Fruit fly (Drosophila melanogaster) whole organism, embryonic: Measurements from ENCODE around the gene CG8369.
A peak's percentile ranks its signal among the peaks of the same experiment; 100 is the strongest.

Experiments used
- Ada2b ChIP-seq: fragments of 200-800 bp; sonication (Bioruptor generic); IDR thresholded peaks from 2 replicates; pipeline ENCODE4 v1.3.6; 2022; ENCODE audit warnings: missing biosample characterization, missing genetic modification characterization
- Bgb ChIP-seq: fragments of 200-800 bp; sonication (Bioruptor generic); IDR thresholded peaks from 2 replicates; pipeline ENCODE4 v1.3.6; 2022; ENCODE audit warnings: missing biosample characterization, missing genetic modification characterization; ENCODE audit not compliant: partially characterized antibody
- C15 ChIP-seq: fragments of 200-800 bp; sonication (Bioruptor generic); IDR thresholded peaks from 3 replicates; pipeline ENCODE4 v1.3.6; 2022; ENCODE audit warnings: missing biosample characterization, missing genetic modification characterization
- CG10543 ChIP-seq: fragments of 200-800 bp; sonication (Bioruptor generic); optimal IDR thresholded peaks from 3 replicates; lab custom pipeline; 2017; ENCODE audit warnings: missing biosample characterization, mild to moderate bottlenecking, missing genetic modification characterization, moderate library complexity
- CG12155 ChIP-seq: fragments of 200-800 bp; sonication (Bioruptor generic); optimal IDR thresholded peaks from 3 replicates; lab custom pipeline; 2016; ENCODE audit warnings: missing biosample characterization, missing genetic modification characterization
- CG12236 ChIP-seq: fragments of 200-800 bp; sonication (Bioruptor generic); optimal IDR thresholded peaks from 2 replicates; lab custom pipeline; 2016; ENCODE audit warnings: missing biosample characterization, missing genetic modification characterization
- CG14050 ChIP-seq: fragments of 200-800 bp; sonication (Bioruptor generic); IDR thresholded peaks from 3 replicates; pipeline ENCODE4 v1.3.6; 2022; ENCODE audit warnings: missing biosample characterization, missing genetic modification characterization
- CG15269 ChIP-seq: fragments of 200-800 bp; sonication (Bioruptor generic); optimal IDR thresholded peaks from 2 replicates; lab custom pipeline; 2018; ENCODE audit warnings: missing biosample characterization, mild to moderate bottlenecking, missing genetic modification characterization, moderate library complexity
- CG16813 ChIP-seq: fragments of 200-800 bp; sonication (Bioruptor generic); IDR thresholded peaks from 3 replicates; pipeline ENCODE4 v1.3.6; 2022; ENCODE audit warnings: missing biosample characterization, missing genetic modification characterization; ENCODE audit not compliant: partially characterized antibody
- CG17328 ChIP-seq: fragments of 200-800 bp; sonication (Bioruptor generic); IDR thresholded peaks from 2 replicates; pipeline ENCODE4 v1.3.6; 2022; ENCODE audit warnings: missing biosample characterization, missing genetic modification characterization
- CG17359 ChIP-seq: fragments of 200-800 bp; sonication (Bioruptor generic); optimal IDR thresholded peaks from 3 replicates; lab custom pipeline; 2018; ENCODE audit warnings: missing biosample characterization, mild to moderate bottlenecking, missing genetic modification characterization, moderate library complexity
- CG1832 ChIP-seq: fragments of 200-800 bp; sonication (Bioruptor generic); optimal IDR thresholded peaks from 2 replicates; lab custom pipeline; 2017; ENCODE audit warnings: missing biosample characterization, mild to moderate bottlenecking, missing genetic modification characterization, inconsistent platforms
- CG18599 ChIP-seq: fragments of 200-800 bp; sonication (Bioruptor generic); optimal IDR thresholded peaks from 3 replicates; lab custom pipeline; 2017; ENCODE audit warnings: missing biosample characterization, missing genetic modification characterization, mild to moderate bottlenecking, moderate library complexity, missing genetic modification reagents
- CG2116 ChIP-seq: fragments of 200-800 bp; sonication (Bioruptor generic); optimal IDR thresholded peaks from 3 replicates; lab custom pipeline; 2018; ENCODE audit warnings: missing biosample characterization, mild to moderate bottlenecking, missing genetic modification characterization
- CG2889 ChIP-seq: fragments of 200-800 bp; sonication (Bioruptor generic); IDR thresholded peaks from 3 replicates; pipeline ENCODE4 v1.3.6; 2022; ENCODE audit warnings: missing biosample characterization, missing genetic modification characterization
- CG43689 ChIP-seq: fragments of 200-800 bp; sonication (Bioruptor generic); IDR thresholded peaks from 2 replicates; pipeline ENCODE4 v1.3.6; 2022; ENCODE audit warnings: missing biosample characterization, missing genetic modification characterization
- CG4424 ChIP-seq: fragments of 200-800 bp; sonication (Bioruptor generic); optimal IDR thresholded peaks from 3 replicates; lab custom pipeline; 2016; ENCODE audit warnings: missing biosample characterization, missing genetic modification characterization
- CG5180 ChIP-seq: fragments of 200-800 bp; sonication (Bioruptor generic); optimal IDR thresholded peaks from 3 replicates; lab custom pipeline; 2017; ENCODE audit warnings: missing biosample characterization, missing genetic modification characterization, mild to moderate bottlenecking, moderate library complexity, missing genetic modification reagents
- CG6765 ChIP-seq: fragments of 200-800 bp; sonication (Bioruptor generic); optimal IDR thresholded peaks from 3 replicates; lab custom pipeline; 2017; ENCODE audit warnings: missing biosample characterization, mild to moderate bottlenecking, missing genetic modification characterization
- CG7963 ChIP-seq: fragments of 200-800 bp; sonication (Bioruptor generic); IDR thresholded peaks from 3 replicates; pipeline ENCODE4 v1.3.6; 2022; ENCODE audit warnings: missing biosample characterization, missing genetic modification characterization; ENCODE audit not compliant: partially characterized antibody
- CG8290 ChIP-seq, 3 experiments: fragments of 200-800 bp; sonication (Bioruptor generic); optimal IDR thresholded peaks; 2 replicates each; lab custom pipeline; 2016 to 2019; ENCODE audit warnings: missing biosample characterization in 3 of 3, missing genetic modification characterization in 3 of 3, mild to moderate bottlenecking in 2 of 3, moderate library complexity in 1 of 3
- D ChIP-seq, 2 experiments: fragments of 200-800 bp in 1 of 2; fragments of >200 bp in 1 of 2; sonication (Bioruptor generic) in 1 of 2; optimal IDR thresholded peaks; 2 replicates in 1 of 2; 3 replicates in 1 of 2; lab custom pipeline; 2017; ENCODE audit warnings: mild to moderate bottlenecking in 1 of 2, missing biosample characterization in 1 of 2, missing genetic modification characterization in 1 of 2, missing genetic modification reagents in 1 of 2
- Doc3 ChIP-seq: fragments of 200-800 bp; sonication (Bioruptor generic); IDR thresholded peaks from 3 replicates; pipeline ENCODE4 v1.3.6; 2022; ENCODE audit warnings: missing biosample characterization, missing genetic modification characterization; ENCODE audit not compliant: partially characterized antibody
- ERR ChIP-seq: fragments of 200-800 bp; sonication (Bioruptor generic); optimal IDR thresholded peaks from 2 replicates; lab custom pipeline; 2016; ENCODE audit warnings: missing biosample characterization, missing genetic modification characterization
- Ets65A ChIP-seq: fragments of 200-800 bp; sonication (Bioruptor generic); peaks from one replicate; lab custom pipeline; 2016; ENCODE audit warnings: missing biosample characterization, missing genetic modification characterization
- Gsc ChIP-seq: fragments of 200-800 bp; sonication (Bioruptor generic); IDR thresholded peaks from 2 replicates; pipeline ENCODE4 v1.3.6; 2022; ENCODE audit warnings: missing biosample characterization, missing genetic modification characterization
- Gug ChIP-seq: fragments of 200-800 bp; sonication (Bioruptor generic); IDR thresholded peaks from 4 replicates; pipeline ENCODE4 v1.3.6; 2022; ENCODE audit warnings: missing biosample characterization, missing genetic modification characterization
- Hand ChIP-seq: fragments of 200-800 bp; sonication (Bioruptor generic); optimal IDR thresholded peaks from 2 replicates; lab custom pipeline; 2017; ENCODE audit warnings: mild to moderate bottlenecking, missing biosample characterization, missing genetic modification reagents, missing genetic modification characterization
- Hmr ChIP-seq: fragments of 200-800 bp; sonication (Bioruptor generic); optimal IDR thresholded peaks from 3 replicates; lab custom pipeline; 2017; ENCODE audit warnings: mild to moderate bottlenecking, missing biosample characterization, missing genetic modification reagents, missing genetic modification characterization
- Med ChIP-seq: fragments of 200-800 bp; sonication (Bioruptor generic); peaks from one replicate; lab custom pipeline; 2016; ENCODE audit warnings: missing biosample characterization, missing genetic modification characterization, mild to moderate bottlenecking, inconsistent platforms, moderate library complexity
- Mes4 ChIP-seq: fragments of 200-800 bp; sonication (Bioruptor generic); optimal IDR thresholded peaks from 2 replicates; lab custom pipeline; 2016; ENCODE audit warnings: missing biosample characterization, missing genetic modification characterization
- Neu2 ChIP-seq: fragments of 200-800 bp; sonication (Bioruptor generic); optimal IDR thresholded peaks from 3 replicates; lab custom pipeline; 2016; ENCODE audit warnings: missing biosample characterization, missing genetic modification characterization, borderline replicate concordance
- Opbp ChIP-seq: fragments of 200-800 bp; sonication (Bioruptor generic); IDR thresholded peaks from 3 replicates; pipeline ENCODE4 v1.3.6; 2022; ENCODE audit warnings: missing biosample characterization, missing genetic modification characterization; ENCODE audit not compliant: partially characterized antibody
- YL-1 ChIP-seq: fragments of 200-800 bp; sonication (Bioruptor generic); optimal IDR thresholded peaks from 3 replicates; lab custom pipeline; 2017; ENCODE audit warnings: missing biosample characterization, mild to moderate bottlenecking, missing genetic modification characterization
- ase ChIP-seq: fragments of 200-800 bp; sonication (Bioruptor generic); IDR thresholded peaks from 3 replicates; pipeline ENCODE4 v1.3.6; 2022; ENCODE audit warnings: missing biosample characterization, missing genetic modification characterization
- ash1 ChIP-seq: fragments of 200-800 bp; sonication (Bioruptor generic); optimal IDR thresholded peaks from 2 replicates; lab custom pipeline; 2018; ENCODE audit warnings: missing biosample characterization, mild to moderate bottlenecking, missing genetic modification characterization
- chm ChIP-seq: fragments of 200-800 bp; sonication (Bioruptor generic); IDR thresholded peaks from 2 replicates; pipeline ENCODE4 v1.3.6; 2022; ENCODE audit warnings: missing biosample characterization, missing genetic modification characterization
- fd102C ChIP-seq: fragments of 200-800 bp; sonication (Bioruptor generic); optimal IDR thresholded peaks from 2 replicates; lab custom pipeline; 2018; ENCODE audit warnings: missing biosample characterization, mild to moderate bottlenecking, missing genetic modification characterization, moderate library complexity
- fd3F ChIP-seq: fragments of 200-800 bp; sonication (Bioruptor generic); optimal IDR thresholded peaks from 2 replicates; lab custom pipeline; 2018; ENCODE audit warnings: missing biosample characterization, mild to moderate bottlenecking, missing genetic modification characterization, moderate library complexity
- grau ChIP-seq: fragments of 200-800 bp; optimal IDR thresholded peaks from 3 replicates; lab custom pipeline; 2019; ENCODE audit warnings: missing biosample characterization, mild to moderate bottlenecking, missing genetic modification characterization, moderate library complexity
- gro ChIP-seq: fragments of 200-800 bp; sonication (Bioruptor generic); optimal IDR thresholded peaks from 2 replicates; lab custom pipeline; 2016; ENCODE audit warnings: missing biosample characterization, missing genetic modification characterization
- klu ChIP-seq: fragments of 200-800 bp; sonication (Bioruptor generic); IDR thresholded peaks from 2 replicates; pipeline ENCODE4 v1.3.6; 2022; ENCODE audit warnings: missing biosample characterization, missing genetic modification characterization
- maf-S ChIP-seq: fragments of 200-800 bp; sonication (Bioruptor generic); optimal IDR thresholded peaks from 2 replicates; lab custom pipeline; 2016; ENCODE audit warnings: missing biosample characterization, missing genetic modification characterization
- odd ChIP-seq: fragments of 200-800 bp; sonication (Bioruptor generic); optimal IDR thresholded peaks from 2 replicates; lab custom pipeline; 2017; ENCODE audit warnings: missing biosample characterization, mild to moderate bottlenecking, missing genetic modification characterization
- phol ChIP-seq: fragments of 200-800 bp; sonication (Bioruptor generic); optimal IDR thresholded peaks from 3 replicates; lab custom pipeline; 2018; ENCODE audit warnings: missing biosample characterization, mild to moderate bottlenecking, missing genetic modification characterization, moderate library complexity
- shn ChIP-seq: fragments of 200-800 bp; sonication (Bioruptor generic); optimal IDR thresholded peaks from 3 replicates; lab custom pipeline; 2016; ENCODE audit warnings: missing biosample characterization, missing genetic modification characterization
- ssp ChIP-seq: fragments of 200-800 bp; sonication (Bioruptor generic); IDR thresholded peaks from 2 replicates; pipeline ENCODE4 v1.3.6; 2022; ENCODE audit warnings: missing biosample characterization, missing genetic modification characterization
- tgo ChIP-seq: fragments of 200-800 bp; sonication (Bioruptor generic); IDR thresholded peaks from 3 replicates; pipeline ENCODE4 v1.3.6; 2022; ENCODE audit warnings: missing biosample characterization, missing genetic modification characterization
- vnd ChIP-seq: fragments of 200-800 bp; sonication (Bioruptor generic); IDR thresholded peaks from 3 replicates; pipeline ENCODE4 v1.3.6; 2022; ENCODE audit warnings: missing biosample characterization, missing genetic modification characterization; ENCODE audit not compliant: partially characterized antibody

CG8369 gene

dm6 chr3R:8784788-8785187 lies 37.0 kb upstream of the CG8369 start (continued):
- TF ChIP-seq ash1 (no peak), CG16813 (GFP tag; lab: Robert Waterston, UW) (no peak), Gug (GFP tag; lab: Robert Waterston, UW) (0 out of 4 replicates have a peak, but pooled peaks have one; percentile 2), CG2889 (no peak), klu (GFP tag; lab: Robert Waterston, UW) (no peak), CG12236 (GFP tag; lab: Kevin White, UChicago) (no peak), chm (GFP tag; lab: Robert Waterston, UW) (peak; percentile 62; the same call in 1 of the 2 replicates), CG7963 (GFP tag; lab: Robert Waterston, UW) (no peak), Hand (GFP tag; lab: Kevin White, UChicago) (no peak), CG14050 (GFP tag; lab: Robert Waterston, UW) (peak; percentile 44; the same call in 1 of the 3 replicates), fd102C (GFP tag; lab: Kevin White, UChicago) (no peak), Hmr (GFP tag; lab: Kevin White, UChicago) (peak; percentile 44), Med (GFP tag; lab: Kevin White, UChicago) (no peak), tgo (GFP tag; lab: Robert Waterston, UW) (peak; percentile 58; the same call in 2 of the 3 replicates), CG17328 (GFP tag; lab: Robert Waterston, UW) (peak; percentile 44; the same call in 1 of the 2 replicates), grau (tag; lab: Kevin White, UChicago) (no peak), CG1832 (no peak), ERR (GFP tag; lab: Kevin White, UChicago) (no peak), vnd (GFP tag; lab: Robert Waterston, UW) (no peak), CG8290 (GFP tag; optimal IDR thresholded peaks at IDR 0.05; lab: Kevin White, UChicago) (no peak), CG8290 (tag; optimal IDR thresholded peaks at IDR 0.05; lab: Kevin White, UChicago) (no peak), CG17359 (tag; lab: Kevin White, UChicago) (no peak), Mes4 (GFP tag; lab: Kevin White, UChicago) (no peak), CG5180 (GFP tag; lab: Kevin White, UChicago) (no peak), CG18599 (GFP tag; lab: Kevin White, UChicago) (peak; percentile 57), maf-S (GFP tag; lab: Kevin White, UChicago) (no peak), gro (GFP tag; lab: Kevin White, UChicago) (no peak), Ada2b (GFP tag; lab: Robert Waterston, UW) (peak; percentile 77), D (optimal IDR thresholded peaks at IDR 0.05; lab: Kevin White, UChicago) (no peak), D (GFP tag; optimal IDR thresholded peaks at IDR 0.05; lab: Kevin White, UChicago) (no peak), CG4424 (GFP tag; lab: Kevin White, UChicago) (no peak), YL-1 (no peak), Gsc (GFP tag; lab: Robert Waterston, UW) (no peak), ase (GFP tag; lab: Robert Waterston, UW) (no peak), shn (GFP tag; lab: Kevin White, UChicago) (no peak), Neu2 (GFP tag; lab: Kevin White, UChicago) (no peak), CG43689 (0 out of 2 replicates have a peak, but pooled peaks have one; percentile 36), Bgb (GFP tag; lab: Robert Waterston, UW) (no peak), CG15269 (tag; lab: Kevin White, UChicago) (no peak), Opbp (no peak), ssp (GFP tag; lab: Robert Waterston, UW) (no peak), Ets65A (GFP tag; lab: Kevin White, UChicago) (peak; percentile 85), CG2116 (GFP tag; lab: Kevin White, UChicago) (peak; percentile 15), CG10543 (no peak), phol (tag; lab: Kevin White, UChicago) (no peak), fd3F (GFP tag; lab: Kevin White, UChicago) (no peak), CG12155 (GFP tag; lab: Kevin White, UChicago) (no peak), odd (GFP tag; lab: Kevin White, UChicago) (no peak), Doc3 (GFP tag; lab: Robert Waterston, UW) (no peak), C15 (GFP tag; lab: Robert Waterston, UW) (no peak), CG6765 (GFP tag; lab: Kevin White, UChicago) (no peak)
